Worm (Caenorhabditis elegans): ENCODE results near the gene F08B4.8.
A peak's percentile ranks its signal among the peaks of the same experiment; 100 is the strongest.

The F08B4.8 gene

DNA sequence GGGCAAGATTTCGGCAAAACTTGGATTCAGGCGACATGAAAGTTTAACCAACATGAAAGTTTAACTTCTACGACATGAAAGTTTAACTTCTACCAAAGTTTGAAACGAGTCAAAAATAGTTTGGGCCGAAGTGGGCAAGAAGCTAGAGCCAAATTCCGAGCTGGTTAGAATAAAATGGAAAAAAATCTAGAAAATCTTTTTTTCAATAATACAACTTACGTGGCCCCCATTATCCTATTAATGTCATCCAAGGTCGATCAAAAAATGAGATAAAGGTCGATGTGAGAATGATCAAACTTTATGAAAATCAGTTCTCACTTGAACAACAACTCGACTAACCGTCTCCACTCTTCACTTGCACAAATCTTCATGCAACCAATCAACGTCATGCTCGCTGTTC is at the start of gene F08B4.8:
F08B4.8 (plus strand) TSS at position 301 of the 400 bp plus-strand sequence.
- TF ChIP-seq nhr-28 (tag; optimal IDR thresholded peaks at IDR 0.05) (no peak), elt-2 (tag; optimal IDR thresholded peaks at IDR 0.05) (no peak), egl-27 (tag; optimal IDR thresholded peaks at IDR 0.05) (no peak), ama-1 (optimal IDR thresholded peaks at IDR 0.05) (no peak), unc-62 (GFP tag; optimal IDR thresholded peaks at IDR 0.05) (no peak), ztf-11 (tag; optimal IDR thresholded peaks at IDR 0.05) (no peak), fkh-10 (GFP tag; optimal IDR thresholded peaks at IDR 0.05) (no peak), nhr-76 (tag; optimal IDR thresholded peaks at IDR 0.05) (no peak), nhr-25 (tag; optimal IDR thresholded peaks at IDR 0.05) (no peak), jun-1 (tag; optimal IDR thresholded peaks at IDR 0.05) (no peak), ZK546.5 (tag; optimal IDR thresholded peaks at IDR 0.05) (no peak), mdl-1 (tag; optimal IDR thresholded peaks at IDR 0.05) (no peak), eor-1 (tag; optimal IDR thresholded peaks at IDR 0.05) (no peak), nfya-1 (tag; optimal IDR thresholded peaks at IDR 0.05; ENCODE audit: insufficient read depth) (no peak)

ce11 chrIV:8628262-8628661 is 49.1 kb upstream of the F08B4.8 start:
- peak; percentile 46 for TF ChIP-seq fkh-10 (GFP tag; optimal IDR thresholded peaks at IDR 0.05)
- TF ChIP-seq sea-2 (GFP tag; optimal IDR thresholded peaks at IDR 0.05): no peak
- TF ChIP-seq nhr-25 (tag; optimal IDR thresholded peaks at IDR 0.05): peak; percentile 49

DNA sequence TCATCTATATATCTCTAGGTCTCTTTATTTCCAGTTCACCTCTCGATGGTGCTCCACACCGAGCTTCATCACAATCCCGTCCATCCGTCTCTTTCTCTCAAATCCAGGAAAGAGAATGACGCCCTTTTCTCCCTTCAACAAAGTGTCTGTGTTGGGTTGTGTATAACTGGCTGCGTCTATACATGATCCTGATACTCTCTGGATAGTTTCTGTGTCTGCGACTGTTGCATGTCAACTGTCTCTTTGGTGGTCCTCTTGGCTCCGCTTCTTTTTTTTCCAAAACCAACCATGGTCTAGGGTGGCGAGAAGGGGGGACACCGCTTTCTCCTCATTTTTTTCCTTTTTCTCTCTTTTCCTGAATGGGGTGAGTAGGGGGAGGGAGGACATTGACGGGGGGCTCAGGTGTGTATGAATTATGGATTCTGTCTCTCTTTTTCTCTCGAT is 47.8 kb upstream of the F08B4.8 start:
- peak; percentile 25 for TF ChIP-seq lin-15B (tag; optimal IDR thresholded peaks at IDR 0.05)
- peak; percentile 86 for TF ChIP-seq hmg-11 (tag; optimal IDR thresholded peaks at IDR 0.05)
- TF ChIP-seq lin-39 (tag; optimal IDR thresholded peaks at IDR 0.05): peak; percentile 54
- no peak for TF ChIP-seq unc-39 (tag; optimal IDR thresholded peaks at IDR 0.05)
- peak; percentile 34 for TF ChIP-seq fkh-10 (GFP tag; optimal IDR thresholded peaks at IDR 0.05)
- peak; percentile 75 for TF ChIP-seq nfya-1 (tag; optimal IDR thresholded peaks at IDR 0.05; ENCODE audit: insufficient read depth)

ce11 chrIV:8630243-8630642 is 47.2 kb upstream of the F08B4.8 start:
- TF ChIP-seq fkh-10 (GFP tag; optimal IDR thresholded peaks at IDR 0.05): no peak
- no peak for TF ChIP-seq eor-1 (tag; optimal IDR thresholded peaks at IDR 0.05)
- no peak for TF ChIP-seq ceh-28 (tag; optimal IDR thresholded peaks at IDR 0.05)
- TF ChIP-seq tbx-2 (tag; optimal IDR thresholded peaks at IDR 0.05): no peak
- TF ChIP-seq fkh-2 (tag; optimal IDR thresholded peaks at IDR 0.05): no peak
- no peak for TF ChIP-seq elt-1 (tag; optimal IDR thresholded peaks at IDR 0.05)
- TF ChIP-seq hmg-11 (tag; optimal IDR thresholded peaks at IDR 0.05): no peak
- TF ChIP-seq egl-5 (tag; optimal IDR thresholded peaks at IDR 0.05): no peak
- TF ChIP-seq snpc-4 (tag; optimal IDR thresholded peaks at IDR 0.05): no peak
- TF ChIP-seq nhr-43 (tag; optimal IDR thresholded peaks at IDR 0.05; ENCODE audit: poor library complexity, severe bottlenecking): no peak
- no peak for TF ChIP-seq lin-15B (tag; optimal IDR thresholded peaks at IDR 0.05)
- no peak for TF ChIP-seq jun-1 (tag; optimal IDR thresholded peaks at IDR 0.05)
- TF ChIP-seq aly-2 (tag; optimal IDR thresholded peaks at IDR 0.05): no peak

ce11 chrIV:8631033-8631432 is 46.4 kb upstream of the F08B4.8 start, which contains the start of gene dgk-4:
Gene dgk-4, plus strand, starts transcription at chrIV:8631333.
- TF ChIP-seq aly-2 (tag; optimal IDR thresholded peaks at IDR 0.05): no peak
- TF ChIP-seq sea-2 (GFP tag; optimal IDR thresholded peaks at IDR 0.05): no peak
- TF ChIP-seq snpc-4 (tag; optimal IDR thresholded peaks at IDR 0.05): no peak
- no peak for TF ChIP-seq nhr-67 (tag; optimal IDR thresholded peaks at IDR 0.05)
- TF ChIP-seq lsy-12 (tag; optimal IDR thresholded peaks at IDR 0.05): no peak
- no peak for TF ChIP-seq nhr-12 (tag; optimal IDR thresholded peaks at IDR 0.05)
- no peak for TF ChIP-seq daf-12 (tag; optimal IDR thresholded peaks at IDR 0.05)
- no peak for TF ChIP-seq fos-1 (tag; optimal IDR thresholded peaks at IDR 0.05)
- no peak for TF ChIP-seq R02D3.7 (tag; optimal IDR thresholded peaks at IDR 0.05)
- no peak for TF ChIP-seq elt-2 (tag; optimal IDR thresholded peaks at IDR 0.05)

- TF ChIP-seq daf-12 (tag; optimal IDR thresholded peaks at IDR 0.05): no peak
- no peak for TF ChIP-seq lsy-12 (tag; optimal IDR thresholded peaks at IDR 0.05)
- no peak for TF ChIP-seq nhr-11 (tag; optimal IDR thresholded peaks at IDR 0.05)
- no peak for TF ChIP-seq nhr-25 (tag; optimal IDR thresholded peaks at IDR 0.05)
- TF ChIP-seq egl-5 (tag; optimal IDR thresholded peaks at IDR 0.05): no peak
- TF ChIP-seq ceh-16 (tag; optimal IDR thresholded peaks at IDR 0.05): no peak
- no peak for TF ChIP-seq elt-3 (tag; optimal IDR thresholded peaks at IDR 0.05)
- TF ChIP-seq nhr-76 (tag; optimal IDR thresholded peaks at IDR 0.05): no peak
- TF ChIP-seq fkh-10 (GFP tag; optimal IDR thresholded peaks at IDR 0.05): no peak
- TF ChIP-seq unc-62 (GFP tag; optimal IDR thresholded peaks at IDR 0.05): no peak
- no peak for TF ChIP-seq fkh-2 (tag; optimal IDR thresholded peaks at IDR 0.05)
- TF ChIP-seq eor-1 (tag; optimal IDR thresholded peaks at IDR 0.05): no peak
- TF ChIP-seq pha-4 (tag; optimal IDR thresholded peaks at IDR 0.05): no peak
- no peak for TF ChIP-seq ceh-9 (tag; optimal IDR thresholded peaks at IDR 0.05)
- no peak for TF ChIP-seq nhr-67 (tag; optimal IDR thresholded peaks at IDR 0.05)
- TF ChIP-seq lin-39 (tag; optimal IDR thresholded peaks at IDR 0.05): no peak
- TF ChIP-seq sea-2 (GFP tag; optimal IDR thresholded peaks at IDR 0.05): no peak
Measured at ce11 chrIV:8638761-8639160, 38.6 kb upstream of the F08B4.8 start, which contains the start of gene F42A9.9. Gene F42A9.9, minus strand, starts transcription at chrIV:8638861.
